Worm (Caenorhabditis elegans) whole organism, L3 larva: ENCODE measurements around the gene tftc-5.

ENCODE experiments used
- R02D3.7 ChIP-seq: fragments of 150-350 bp; optimal IDR thresholded peaks from 2 replicates; lab custom pipeline; 2014; ENCODE audit warnings: missing biosample characterization, missing genetic modification characterization
- ZK546.5 ChIP-seq: sonication (generic microtip); optimal IDR thresholded peaks from 2 replicates; lab custom pipeline; 2017; ENCODE audit warnings: missing biosample characterization, missing genetic modification characterization
- aly-2 ChIP-seq: fragments of 150-350 bp; optimal IDR thresholded peaks from 2 replicates; lab custom pipeline; 2014; ENCODE audit warnings: missing biosample characterization, missing genetic modification characterization
- ama-1 ChIP-seq: fragments of 150-350 bp; optimal IDR thresholded peaks from 2 replicates; lab custom pipeline; 2018
- ceh-16 ChIP-seq: sonication (generic microtip); optimal IDR thresholded peaks from 2 replicates; lab custom pipeline; 2017; ENCODE audit warnings: missing biosample characterization, missing genetic modification characterization
- ceh-28 ChIP-seq: fragments of 150-350 bp; optimal IDR thresholded peaks from 2 replicates; lab custom pipeline; 2014; ENCODE audit warnings: missing biosample characterization, missing genetic modification reagents, missing genetic modification characterization
- ceh-82 ChIP-seq: fragments of 150-350 bp; optimal IDR thresholded peaks from 2 replicates; lab custom pipeline; 2014; ENCODE audit warnings: missing biosample characterization, missing genetic modification characterization
- ceh-9 ChIP-seq: sonication (generic microtip); optimal IDR thresholded peaks from 2 replicates; lab custom pipeline; 2018; ENCODE audit warnings: missing biosample characterization, missing genetic modification characterization
- daf-12 ChIP-seq: fragments of 150-350 bp; optimal IDR thresholded peaks from 2 replicates; lab custom pipeline; 2014; ENCODE audit warnings: missing biosample characterization, missing genetic modification reagents, missing genetic modification characterization
- egl-27 ChIP-seq: sonication (generic microtip); optimal IDR thresholded peaks from 4 replicates; lab custom pipeline; 2017; ENCODE audit warnings: missing biosample characterization, missing genetic modification reagents, missing genetic modification characterization
- egl-5 ChIP-seq: fragments of 150-350 bp; optimal IDR thresholded peaks from 2 replicates; lab custom pipeline; 2017; ENCODE audit warnings: missing biosample characterization, missing genetic modification reagents, missing genetic modification characterization, inconsistent platforms
- elt-1 ChIP-seq: fragments of 150-350 bp; optimal IDR thresholded peaks from 2 replicates; lab custom pipeline; 2014; ENCODE audit warnings: missing biosample characterization, missing genetic modification characterization
- elt-2 ChIP-seq: sonication (generic microtip); optimal IDR thresholded peaks from 2 replicates; lab custom pipeline; 2016; ENCODE audit warnings: missing genetic modification reagents, mild to moderate bottlenecking, missing genetic modification characterization, missing compliant biosample characterization
- elt-3 ChIP-seq, 3 experiments: fragments of 150-350 bp in 1 of 3; sonication (generic microtip) in 2 of 3; optimal IDR thresholded peaks; 2 replicates in 2 of 3; 4 replicates in 1 of 3; lab custom pipeline; 2014 to 2017; ENCODE audit warnings: missing biosample characterization in 3 of 3, missing genetic modification characterization in 3 of 3
- eor-1 ChIP-seq, 2 experiments: fragments of 150-350 bp; optimal IDR thresholded peaks; 2 replicates each; lab custom pipeline; 2014 to 2018; ENCODE audit warnings: missing biosample characterization in 2 of 2, missing genetic modification characterization in 2 of 2
- fkh-10 ChIP-seq: sonication (generic microtip); optimal IDR thresholded peaks from 2 replicates; lab custom pipeline; 2017; ENCODE audit warnings: missing biosample characterization, missing genetic modification reagents, missing genetic modification characterization
- fkh-2 ChIP-seq: fragments of 150-350 bp; optimal IDR thresholded peaks from 2 replicates; lab custom pipeline; 2014; ENCODE audit warnings: missing biosample characterization, missing genetic modification reagents, missing genetic modification characterization
- fos-1 ChIP-seq: fragments of 150-350 bp; optimal IDR thresholded peaks from 2 replicates; lab custom pipeline; 2014; ENCODE audit warnings: missing biosample characterization, missing genetic modification characterization
- hmg-11 ChIP-seq: sonication (generic microtip); optimal IDR thresholded peaks from 2 replicates; lab custom pipeline; 2016; ENCODE audit warnings: missing genetic modification characterization, missing compliant biosample characterization
- jun-1 ChIP-seq: fragments of 150-350 bp; optimal IDR thresholded peaks from 2 replicates; lab custom pipeline; 2014; ENCODE audit warnings: missing biosample characterization, missing genetic modification reagents, missing genetic modification characterization
- lin-15B ChIP-seq: fragments of 150-350 bp; optimal IDR thresholded peaks from 2 replicates; lab custom pipeline; 2014; ENCODE audit warnings: missing biosample characterization, missing genetic modification characterization
- lin-39 ChIP-seq: fragments of 150-350 bp; optimal IDR thresholded peaks from 2 replicates; lab custom pipeline; 2018; ENCODE audit warnings: missing biosample characterization, missing genetic modification reagents, missing genetic modification characterization
- lsy-12 ChIP-seq: sonication (generic microtip); optimal IDR thresholded peaks from 2 replicates; lab custom pipeline; 2016; ENCODE audit warnings: mild to moderate bottlenecking, missing genetic modification characterization, missing compliant biosample characterization
- mdl-1 ChIP-seq: fragments of 150-350 bp; optimal IDR thresholded peaks from 2 replicates; lab custom pipeline; 2014; ENCODE audit warnings: missing biosample characterization, missing genetic modification characterization
- mml-1 ChIP-seq: fragments of 150-350 bp; sonication (generic microtip); optimal IDR thresholded peaks from 3 replicates; lab custom pipeline; 2014; ENCODE audit warnings: missing biosample characterization, missing genetic modification characterization
- nfya-1 ChIP-seq: sonication (generic microtip); optimal IDR thresholded peaks from 2 replicates; lab custom pipeline; 2017; ENCODE audit warnings: missing genetic modification characterization, mild to moderate bottlenecking, missing compliant biosample characterization, antibody characterized with exemption, moderate library complexity; ENCODE audit not compliant: insufficient read depth
- nhr-11 ChIP-seq: fragments of 150-350 bp; optimal IDR thresholded peaks from 2 replicates; lab custom pipeline; 2014; ENCODE audit warnings: missing biosample characterization, missing genetic modification characterization
- nhr-12 ChIP-seq: fragments of 150-350 bp; optimal IDR thresholded peaks from 2 replicates; lab custom pipeline; 2014; ENCODE audit warnings: missing biosample characterization, missing genetic modification characterization
- nhr-23 ChIP-seq: fragments of 150-350 bp; optimal IDR thresholded peaks from 2 replicates; lab custom pipeline; 2014; ENCODE audit warnings: missing biosample characterization, missing genetic modification reagents, missing genetic modification characterization
- nhr-237 ChIP-seq: fragments of 150-350 bp; optimal IDR thresholded peaks from 2 replicates; lab custom pipeline; 2014; ENCODE audit warnings: missing biosample characterization, missing genetic modification characterization
- nhr-25 ChIP-seq: sonication (generic microtip); optimal IDR thresholded peaks from 2 replicates; lab custom pipeline; 2017; ENCODE audit warnings: missing biosample characterization, missing genetic modification characterization
- nhr-28 ChIP-seq: fragments of 150-350 bp; optimal IDR thresholded peaks from 2 replicates; lab custom pipeline; 2014; ENCODE audit warnings: missing biosample characterization, missing genetic modification characterization
- nhr-43 ChIP-seq: sonication (generic microtip); optimal IDR thresholded peaks from 2 replicates; lab custom pipeline; 2016; ENCODE audit warnings: mild to moderate bottlenecking, missing genetic modification characterization, missing compliant biosample characterization; ENCODE audit not compliant: poor library complexity, severe bottlenecking
- nhr-67 ChIP-seq: fragments of 150-350 bp; optimal IDR thresholded peaks from 2 replicates; lab custom pipeline; 2014; ENCODE audit warnings: missing biosample characterization, missing genetic modification characterization
- nhr-76 ChIP-seq: fragments of 150-350 bp; sonication (generic microtip); optimal IDR thresholded peaks from 5 replicates; lab custom pipeline; 2014; ENCODE audit warnings: missing biosample characterization, missing genetic modification characterization
- nhr-77 ChIP-seq: fragments of 150-350 bp; optimal IDR thresholded peaks from 2 replicates; lab custom pipeline; 2014; ENCODE audit warnings: missing biosample characterization, missing genetic modification characterization
- pha-4 ChIP-seq: fragments of 150-350 bp; optimal IDR thresholded peaks from 2 replicates; lab custom pipeline; 2014; ENCODE audit warnings: missing biosample characterization, missing genetic modification reagents, missing genetic modification characterization
- pqm-1 ChIP-seq: fragments of 150-350 bp; optimal IDR thresholded peaks from 2 replicates; lab custom pipeline; 2017; ENCODE audit warnings: missing biosample characterization, missing genetic modification characterization, inconsistent platforms
- sea-2 ChIP-seq: fragments of 150-350 bp; sonication (generic microtip); optimal IDR thresholded peaks from 4 replicates; lab custom pipeline; 2014; ENCODE audit warnings: missing biosample characterization, missing genetic modification reagents, missing genetic modification characterization
- skn-1 ChIP-seq: fragments of 150-350 bp; optimal IDR thresholded peaks from 2 replicates; lab custom pipeline; 2014; ENCODE audit warnings: missing biosample characterization, missing genetic modification characterization
- snpc-4 ChIP-seq: fragments of 150-350 bp; optimal IDR thresholded peaks from 2 replicates; lab custom pipeline; 2014; ENCODE audit warnings: missing biosample characterization, missing genetic modification characterization
- tbx-2 ChIP-seq: sonication (generic microtip); optimal IDR thresholded peaks from 2 replicates; lab custom pipeline; 2016; ENCODE audit warnings: mild to moderate bottlenecking, missing genetic modification characterization, missing compliant biosample characterization
- unc-39 ChIP-seq: sonication (generic microtip); optimal IDR thresholded peaks from 4 replicates; lab custom pipeline; 2017; ENCODE audit warnings: missing biosample characterization, missing genetic modification characterization
- unc-62 ChIP-seq: fragments of 150-350 bp; sonication (generic microtip); optimal IDR thresholded peaks from 4 replicates; lab custom pipeline; 2014; ENCODE audit warnings: missing biosample characterization, missing genetic modification reagents, missing genetic modification characterization
- zag-1 ChIP-seq: fragments of 150-350 bp; optimal IDR thresholded peaks from 2 replicates; lab custom pipeline; 2014; ENCODE audit warnings: missing biosample characterization, missing genetic modification characterization
- ztf-11 ChIP-seq: fragments of 150-350 bp; optimal IDR thresholded peaks from 2 replicates; lab custom pipeline; 2014; ENCODE audit warnings: missing biosample characterization, missing genetic modification characterization
- ztf-4 ChIP-seq: fragments of 150-350 bp; optimal IDR thresholded peaks from 2 replicates; lab custom pipeline; 2014; ENCODE audit warnings: missing biosample characterization, missing genetic modification characterization

Gene tftc-5

ce11 chrIII:4018095-4018498 is 3.9 kb upstream of the tftc-5 start:
- TF ChIP-seq ZK546.5 (tag; lab: Kevin White, UChicago): no peak
- no peak for TF ChIP-seq elt-2 (tag; lab: Kevin White, UChicago)
- no peak for TF ChIP-seq lsy-12 (tag; lab: Kevin White, UChicago)
- no peak for TF ChIP-seq ceh-82 (tag; lab: Kevin White, UChicago)
- no peak for TF ChIP-seq fos-1 (tag; lab: Kevin White, UChicago)
- TF ChIP-seq R02D3.7: peak; percentile 25
- no peak for TF ChIP-seq fkh-2 (tag; lab: Kevin White, UChicago)
- TF ChIP-seq sea-2 (GFP tag; lab: Kevin White, UChicago): peak; percentile 63
- no peak for TF ChIP-seq nhr-25 (tag; lab: Kevin White, UChicago)
- TF ChIP-seq pha-4 (tag; lab: Kevin White, UChicago): no peak
- no peak for TF ChIP-seq nhr-76 (tag; lab: Kevin White, UChicago)
- no peak for TF ChIP-seq daf-12 (tag; lab: Kevin White, UChicago)
- TF ChIP-seq nhr-43 (tag; lab: Kevin White, UChicago): no peak
- no peak for TF ChIP-seq egl-5 (tag; lab: Kevin White, UChicago)
- TF ChIP-seq lin-15B (tag; lab: Kevin White, UChicago): peak; percentile 47
- TF ChIP-seq elt-3 (tag; optimal IDR thresholded peaks at IDR 0.05; lab: Kevin White, UChicago): peak in 1 of 3 experiments; percentile 59
- TF ChIP-seq mml-1 (tag; lab: Kevin White, UChicago): no peak
- TF ChIP-seq nfya-1 (tag; lab: Kevin White, UChicago): peak; percentile 85
- no peak for TF ChIP-seq mdl-1 (tag; lab: Kevin White, UChicago)
- TF ChIP-seq elt-1 (tag; lab: Kevin White, UChicago): no peak
- no peak for TF ChIP-seq nhr-77 (tag; lab: Kevin White, UChicago)
- peak; percentile 49 for TF ChIP-seq snpc-4 (tag; lab: Kevin White, UChicago)
- no peak for TF ChIP-seq jun-1 (tag; lab: Kevin White, UChicago)
- no peak for TF ChIP-seq skn-1 (tag; lab: Kevin White, UChicago)
- no peak for TF ChIP-seq ztf-4 (tag; lab: Kevin White, UChicago)
- TF ChIP-seq nhr-23: peak; percentile 22
- TF ChIP-seq nhr-28 (tag; lab: Kevin White, UChicago): no peak
- TF ChIP-seq hmg-11 (tag; lab: Kevin White, UChicago): peak; percentile 67
- no peak for TF ChIP-seq eor-1 (tag; optimal IDR thresholded peaks at IDR 0.05; lab: Kevin White, UChicago)
- TF ChIP-seq unc-62: peak; percentile 7
- peak; percentile 68 for TF ChIP-seq ceh-28 (tag; lab: Kevin White, UChicago)
- peak; percentile 94 for TF ChIP-seq lin-39 (tag; lab: Kevin White, UChicago)
- no peak for TF ChIP-seq aly-2 (tag; lab: Kevin White, UChicago)
- TF ChIP-seq ceh-9 (tag; lab: Kevin White, UChicago): no peak
- no peak for TF ChIP-seq zag-1 (tag; lab: Kevin White, UChicago)
- TF ChIP-seq egl-27 (tag; lab: Kevin White, UChicago): no peak
- no peak for TF ChIP-seq nhr-67 (tag; lab: Kevin White, UChicago)
- TF ChIP-seq tbx-2 (tag; lab: Kevin White, UChicago): peak; percentile 2
- TF ChIP-seq pqm-1 (tag; lab: Kevin White, UChicago): no peak
- TF ChIP-seq nhr-237: no peak
- TF ChIP-seq ama-1: peak; percentile 70
- TF ChIP-seq fkh-10 (GFP tag; lab: Kevin White, UChicago): peak; percentile 63
- no peak for TF ChIP-seq ceh-16 (tag; lab: Kevin White, UChicago)
- no peak for TF ChIP-seq nhr-12 (tag; lab: Kevin White, UChicago)
- no peak for TF ChIP-seq ztf-11 (tag; lab: Kevin White, UChicago)
- peak; percentile 66 for TF ChIP-seq nhr-11 (tag; lab: Kevin White, UChicago)
- no peak for TF ChIP-seq unc-39
